Fruit fly (Drosophila melanogaster): ENCODE measurements around the gene CG17026.

The CG17026 gene

DNA sequence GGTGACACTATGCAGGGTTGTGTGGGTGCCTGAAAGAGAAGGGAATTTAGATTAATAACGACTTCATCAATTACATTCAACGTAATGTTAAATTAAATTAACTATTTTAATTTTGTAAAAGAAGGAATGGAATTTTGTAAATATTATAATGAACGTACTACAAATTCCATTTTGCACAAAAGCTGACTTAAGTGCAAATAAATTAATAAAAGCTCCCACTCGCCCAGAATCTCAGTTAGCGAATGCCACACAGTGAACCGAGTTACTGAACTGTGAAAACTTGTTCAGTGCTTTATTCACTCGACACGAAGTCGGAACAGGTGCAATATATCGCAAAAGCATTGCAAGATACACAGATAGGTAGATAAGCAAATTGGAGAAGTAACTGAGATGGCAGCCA lies at the start of gene CG17026:
TSS of gene CG17026 (plus strand) at position 301 of the 400 bp plus-strand sequence.
- no peak for TF ChIP-seq lov (optimal IDR thresholded peaks at IDR 0.05)
- no peak for TF ChIP-seq lov (GFP tag; IDR thresholded peaks at IDR 0.05)
- no peak for TF ChIP-seq CG17359 (tag; optimal IDR thresholded peaks at IDR 0.05)
- TF ChIP-seq CG1832 (GFP tag; optimal IDR thresholded peaks at IDR 0.05): no peak
- TF ChIP-seq nmo (GFP tag; optimal IDR thresholded peaks at IDR 0.05): no peak
- TF ChIP-seq prd (optimal IDR thresholded peaks at IDR 0.05): no peak
- TF ChIP-seq prd (GFP tag; IDR thresholded peaks at IDR 0.05): no peak
- TF ChIP-seq Sry-δ (GFP tag; optimal IDR thresholded peaks at IDR 0.05): no peak
- TF ChIP-seq C15 (GFP tag; IDR thresholded peaks at IDR 0.05): no peak
- no peak for TF ChIP-seq CG2712 (tag; optimal IDR thresholded peaks at IDR 0.05)
- no peak for TF ChIP-seq CG42726 (GFP tag; IDR thresholded peaks at IDR 0.05; ENCODE audit: partially characterized antibody)
- no peak for TF ChIP-seq ftz-f1 (GFP tag; optimal IDR thresholded peaks at IDR 0.05)
- TF ChIP-seq Max (GFP tag; optimal IDR thresholded peaks at IDR 0.05): no peak
- no peak for TF ChIP-seq aop (GFP tag; IDR thresholded peaks at IDR 0.05)
- no peak for TF ChIP-seq gsb (GFP tag; IDR thresholded peaks at IDR 0.05)
- TF ChIP-seq en (GFP tag; optimal IDR thresholded peaks at IDR 0.05): no peak
- TF ChIP-seq Aef1 (GFP tag; IDR thresholded peaks at IDR 0.05): no peak

DNA sequence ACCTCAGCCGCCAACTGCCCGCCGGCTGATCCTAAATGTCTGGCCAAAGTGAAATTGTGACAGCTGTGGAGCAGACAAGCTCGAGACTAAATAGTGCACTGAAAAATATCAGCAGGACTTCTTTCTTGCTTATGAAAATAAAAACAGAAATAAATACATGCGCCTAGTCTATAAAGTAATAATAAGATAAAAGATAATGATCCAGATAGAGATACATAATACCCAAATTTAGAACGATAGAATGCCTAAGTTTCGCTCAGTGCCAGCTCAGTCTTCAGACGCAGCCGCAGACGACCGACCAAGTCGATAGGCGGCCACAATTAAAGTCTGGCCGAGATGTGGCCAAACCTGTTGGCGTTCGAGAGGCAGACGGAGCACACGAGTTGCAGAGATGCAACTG lies 34.3 kb upstream of the CG17026 start:
- no peak for TF ChIP-seq CG12155 (GFP tag; optimal IDR thresholded peaks at IDR 0.05)
- TF ChIP-seq HLH54F (GFP tag; optimal IDR thresholded peaks at IDR 0.05): peak; percentile 8
- peak; percentile 4 for TF ChIP-seq CG17802 (tag; optimal IDR thresholded peaks at IDR 0.05)
- no peak for TF ChIP-seq hbn (GFP tag; IDR thresholded peaks at IDR 0.05; ENCODE audit: partially characterized antibody)
- TF ChIP-seq Meics (GFP tag; optimal IDR thresholded peaks at IDR 0.05): peak; percentile 0
- peak; percentile 39 for TF ChIP-seq CG8944 (GFP tag; optimal IDR thresholded peaks at IDR 0.05)
- peak; percentile 31 for TF ChIP-seq CG12104 (GFP tag; optimal IDR thresholded peaks at IDR 0.05)
- TF ChIP-seq nau (GFP tag; optimal IDR thresholded peaks at IDR 0.05): peak; percentile 53
- peak; percentile 30 for TF ChIP-seq CG1603 (tag; optimal IDR thresholded peaks at IDR 0.05)
- TF ChIP-seq C15 (GFP tag; IDR thresholded peaks at IDR 0.05): no peak
- no peak for TF ChIP-seq wdn (GFP tag; IDR thresholded peaks at IDR 0.05)
- peak; percentile 58 for TF ChIP-seq CG4820 (GFP tag; optimal IDR thresholded peaks at IDR 0.05)
- TF ChIP-seq dmrt99B (tag; optimal IDR thresholded peaks at IDR 0.05): peak; percentile 64
- TF ChIP-seq ind (GFP tag; optimal IDR thresholded peaks at IDR 0.05): peak; percentile 52
- no peak for TF ChIP-seq nerfin-1 (tag; optimal IDR thresholded peaks at IDR 0.05)
- TF ChIP-seq CG1832 (GFP tag; optimal IDR thresholded peaks at IDR 0.05): no peak
- peak; percentile 78 for TF ChIP-seq oc (tag; optimal IDR thresholded peaks at IDR 0.05)
- TF ChIP-seq peb (GFP tag; IDR thresholded peaks at IDR 0.05): peak; percentile 39; the same call in 1 of the 2 replicates
- no peak for TF ChIP-seq CG15073 (GFP tag; optimal IDR thresholded peaks at IDR 0.05)
- no peak for TF ChIP-seq scrt (GFP tag; optimal IDR thresholded peaks at IDR 0.05)
- no peak for TF ChIP-seq schlank (tag; optimal IDR thresholded peaks at IDR 0.05)
- 0 out of 2 replicates have a peak, but pooled peaks have one; percentile 15 for TF ChIP-seq klu (GFP tag; IDR thresholded peaks at IDR 0.05)
- TF ChIP-seq CG16863 (GFP tag; optimal IDR thresholded peaks at IDR 0.05): peak; percentile 35
- TF ChIP-seq onecut (GFP tag; IDR thresholded peaks at IDR 0.05): peak; percentile 36; the same call in 1 of the 2 replicates
- peak; percentile 69 for TF ChIP-seq ara (GFP tag; IDR thresholded peaks at IDR 0.05)
- peak; percentile 66; the same call in 1 of the 2 replicates for TF ChIP-seq Awh (GFP tag; IDR thresholded peaks at IDR 0.05)
- peak; percentile 6 for TF ChIP-seq caup (GFP tag; optimal IDR thresholded peaks at IDR 0.05; ENCODE audit: severe bottlenecking)
- TF ChIP-seq CG30403 (GFP tag; optimal IDR thresholded peaks at IDR 0.05): peak; percentile 64
- no peak for TF ChIP-seq D (optimal IDR thresholded peaks at IDR 0.05)
- TF ChIP-seq D (GFP tag; optimal IDR thresholded peaks at IDR 0.05): peak; percentile 65
- TF ChIP-seq Sox100B (GFP tag; optimal IDR thresholded peaks at IDR 0.05): peak; percentile 77
- TF ChIP-seq CG15601 (tag; optimal IDR thresholded peaks at IDR 0.05): peak; percentile 47
- TF ChIP-seq otp (GFP tag; IDR thresholded peaks at IDR 0.05): peak; percentile 69; the same call in 1 of the 3 replicates
- peak; percentile 47; the same call in 1 of the 2 replicates for TF ChIP-seq CkIIα-i1 (GFP tag; IDR thresholded peaks at IDR 0.05)
- peak; percentile 7 for TF ChIP-seq pnt (GFP tag; optimal IDR thresholded peaks at IDR 0.05)
- TF ChIP-seq wek (GFP tag; optimal IDR thresholded peaks at IDR 0.05): no peak

Measured in whole organism, embryonic.